Worm (Caenorhabditis elegans): ENCODE data around the gene trpp-6.

trpp-6 gene

DNA sequence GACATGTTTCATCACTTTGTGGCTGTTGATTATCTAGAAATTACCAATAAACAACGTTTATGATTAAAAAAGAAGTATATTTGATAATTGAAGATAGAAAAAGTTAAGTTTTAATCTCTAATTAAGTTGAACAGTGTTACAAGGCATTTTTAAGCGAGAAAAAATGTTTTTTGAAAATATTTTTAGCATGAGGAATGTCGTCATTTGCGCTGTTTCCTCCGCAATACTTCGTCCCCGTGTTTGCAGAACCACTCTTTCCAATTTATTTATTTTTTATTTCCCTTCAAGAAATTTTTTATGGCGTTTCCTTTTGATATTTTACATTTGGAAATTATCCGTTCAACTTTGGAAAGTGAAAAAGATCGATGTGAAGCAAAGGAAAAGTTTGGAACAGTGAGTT, at the start of gene trpp-6, which contains the start of gene rde-1:
Gene trpp-6 (plus strand): TSS at position 286 of the 400 bp plus-strand sequence.
Gene rde-1 (minus strand): TSS at position 33 of the 400 bp plus-strand sequence.
- TF ChIP-seq elt-2 (tag; optimal IDR thresholded peaks at IDR 0.05) (no peak), hmg-11 (tag; optimal IDR thresholded peaks at IDR 0.05) (peak; percentile 37), nfya-1 (tag; optimal IDR thresholded peaks at IDR 0.05; ENCODE audit: insufficient read depth) (peak; percentile 23), snpc-4 (tag; optimal IDR thresholded peaks at IDR 0.05) (no peak), lin-15B (tag; optimal IDR thresholded peaks at IDR 0.05) (no peak)

DNA sequence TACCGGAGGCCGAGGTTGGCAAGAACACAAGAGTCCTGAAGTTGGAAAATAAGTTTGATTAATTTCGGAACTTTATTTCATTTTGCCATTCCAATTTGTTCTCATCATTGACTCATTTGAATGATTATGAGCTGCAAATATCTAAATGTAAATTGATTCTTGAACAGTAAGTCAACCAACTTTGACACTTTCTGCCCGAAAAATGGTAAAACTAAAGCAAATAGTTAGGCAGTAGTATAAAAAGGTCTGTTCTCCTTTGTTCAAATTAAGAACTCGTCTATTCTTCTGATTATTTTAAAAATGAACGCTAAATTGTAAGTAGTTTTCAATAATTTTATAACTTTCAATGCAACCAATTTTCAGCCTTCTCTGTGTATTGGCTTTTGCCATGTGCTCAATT, 48.7 kb upstream of the trpp-6 start, which contains the start of gene fipr-12:
Gene fipr-12 (plus strand): TSS at position 301 of the 400 bp plus-strand sequence.
- TF ChIP-seq pha-4 (tag; optimal IDR thresholded peaks at IDR 0.05) (no peak), fkh-10 (GFP tag; optimal IDR thresholded peaks at IDR 0.05) (no peak), unc-62 (GFP tag; optimal IDR thresholded peaks at IDR 0.05) (no peak), ama-1 (optimal IDR thresholded peaks at IDR 0.05) (no peak), nhr-237 (tag; optimal IDR thresholded peaks at IDR 0.05) (no peak), fkh-2 (tag; optimal IDR thresholded peaks at IDR 0.05) (no peak), egl-27 (tag; optimal IDR thresholded peaks at IDR 0.05) (no peak), ztf-4 (tag; optimal IDR thresholded peaks at IDR 0.05) (no peak), ZK546.5 (tag; optimal IDR thresholded peaks at IDR 0.05) (no peak), elt-3 (tag; optimal IDR thresholded peaks at IDR 0.05) (no peak), nhr-23 (tag; optimal IDR thresholded peaks at IDR 0.05) (no peak), sea-2 (GFP tag; optimal IDR thresholded peaks at IDR 0.05) (no peak), elt-1 (tag; optimal IDR thresholded peaks at IDR 0.05) (no peak), hmg-11 (tag; optimal IDR thresholded peaks at IDR 0.05) (no peak), eor-1 (tag; optimal IDR thresholded peaks at IDR 0.05) (no peak), daf-12 (tag; optimal IDR thresholded peaks at IDR 0.05) (no peak), skn-1 (tag; optimal IDR thresholded peaks at IDR 0.05) (no peak), snpc-4 (tag; optimal IDR thresholded peaks at IDR 0.05) (no peak), aly-2 (tag; optimal IDR thresholded peaks at IDR 0.05) (no peak)

DNA sequence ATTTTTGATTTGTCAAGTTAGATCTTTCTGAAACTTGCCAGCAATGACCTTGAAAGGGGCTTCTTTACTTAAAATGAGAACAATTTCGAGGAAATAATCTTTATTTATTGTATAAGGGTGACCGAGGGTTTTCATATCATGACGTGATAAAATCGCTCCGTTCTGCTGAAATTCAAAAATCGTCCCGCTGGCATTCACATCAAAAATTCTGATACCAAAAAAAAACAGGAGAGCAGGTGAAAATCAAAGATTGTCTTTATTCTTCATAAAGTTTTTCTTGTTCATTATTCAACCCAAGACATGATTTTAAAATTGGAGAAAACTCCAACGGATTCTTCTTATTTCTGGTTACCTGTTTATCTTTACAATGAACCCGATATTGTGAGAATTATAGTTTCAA, 47.6 kb upstream of the trpp-6 start, which contains the start of gene sre-28:
Gene sre-28 (plus strand): TSS at position 301 of the 400 bp plus-strand sequence.
- TF ChIP-seq egl-5 (tag; optimal IDR thresholded peaks at IDR 0.05) (no peak), ztf-4 (tag; optimal IDR thresholded peaks at IDR 0.05) (no peak), nhr-28 (tag; optimal IDR thresholded peaks at IDR 0.05) (no peak), unc-62 (GFP tag; optimal IDR thresholded peaks at IDR 0.05) (no peak), nhr-43 (tag; optimal IDR thresholded peaks at IDR 0.05; ENCODE audit: poor library complexity, severe bottlenecking) (no peak), unc-39 (tag; optimal IDR thresholded peaks at IDR 0.05) (no peak), mml-1 (tag; optimal IDR thresholded peaks at IDR 0.05) (no peak), lin-39 (tag; optimal IDR thresholded peaks at IDR 0.05) (no peak), sea-2 (GFP tag; optimal IDR thresholded peaks at IDR 0.05) (no peak), nhr-23 (tag; optimal IDR thresholded peaks at IDR 0.05) (no peak), pha-4 (tag; optimal IDR thresholded peaks at IDR 0.05) (no peak)

DNA sequence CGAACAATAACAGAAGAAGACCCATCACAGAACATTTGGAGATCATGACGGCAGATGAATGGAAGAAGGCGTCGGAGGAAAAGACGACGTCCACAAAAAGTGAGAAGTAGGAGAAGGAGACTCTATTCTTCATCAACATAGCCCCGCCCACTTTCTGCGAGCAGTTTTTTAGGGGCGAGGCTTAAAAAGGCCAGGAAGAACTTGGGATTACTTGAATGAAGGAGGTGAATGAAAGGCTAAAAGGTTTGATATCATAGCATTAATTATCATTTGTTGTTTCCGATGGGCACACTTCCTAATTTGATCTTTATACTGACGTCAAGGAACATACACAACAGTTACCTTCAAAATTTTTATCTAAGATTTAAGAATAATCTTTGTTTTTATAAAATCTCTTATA, 42.9 kb upstream of the trpp-6 start, which contains the start of gene nlp-58:
Gene nlp-58 (minus strand): TSS at position 101 of the 400 bp plus-strand sequence.
- TF ChIP-seq elt-2 (tag; optimal IDR thresholded peaks at IDR 0.05), result no peak
- TF ChIP-seq eor-1 (tag; optimal IDR thresholded peaks at IDR 0.05), result no peak
- no peak for TF ChIP-seq lin-39 (tag; optimal IDR thresholded peaks at IDR 0.05)
- TF ChIP-seq pha-4 (tag; optimal IDR thresholded peaks at IDR 0.05), result no peak
- TF ChIP-seq mml-1 (tag; optimal IDR thresholded peaks at IDR 0.05), result no peak
- TF ChIP-seq sea-2 (GFP tag; optimal IDR thresholded peaks at IDR 0.05), result no peak
- no peak for TF ChIP-seq ztf-4 (tag; optimal IDR thresholded peaks at IDR 0.05)
- TF ChIP-seq elt-3 (tag; optimal IDR thresholded peaks at IDR 0.05), result no peak
- no peak for TF ChIP-seq unc-62 (GFP tag; optimal IDR thresholded peaks at IDR 0.05)
- TF ChIP-seq zag-1 (tag; optimal IDR thresholded peaks at IDR 0.05), result no peak
- TF ChIP-seq egl-5 (tag; optimal IDR thresholded peaks at IDR 0.05), result no peak
- TF ChIP-seq nhr-77 (tag; optimal IDR thresholded peaks at IDR 0.05), result no peak
- no peak for TF ChIP-seq nhr-23 (tag; optimal IDR thresholded peaks at IDR 0.05)

DNA sequence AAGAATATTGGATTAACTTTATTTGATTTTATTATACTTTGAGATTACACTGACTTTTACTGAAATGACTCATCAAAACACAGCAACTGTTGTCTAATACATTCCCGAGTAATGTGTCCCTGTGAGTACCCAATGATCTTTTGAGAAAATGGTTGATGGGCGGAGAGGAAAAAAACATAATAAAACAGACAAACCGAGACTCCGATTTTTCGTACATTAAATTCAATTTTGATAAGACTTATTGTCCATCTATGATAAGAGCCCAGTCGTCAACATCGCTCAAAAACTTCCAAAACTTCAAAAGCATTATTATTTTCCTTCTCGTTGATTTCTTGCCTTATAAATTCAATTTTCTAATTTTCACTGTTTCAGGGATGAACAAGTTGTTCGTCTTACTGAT, 40.8 kb upstream of the trpp-6 start, which contains the start of gene ttr-46:
Gene ttr-46 (plus strand): TSS at position 373 of the 400 bp plus-strand sequence.
- peak; percentile 68 for TF ChIP-seq elt-2 (tag; optimal IDR thresholded peaks at IDR 0.05)
- TF ChIP-seq nhr-25 (tag; optimal IDR thresholded peaks at IDR 0.05), result no peak
- TF ChIP-seq pqm-1 (tag; optimal IDR thresholded peaks at IDR 0.05), result peak; percentile 65
